Worm (Caenorhabditis elegans) whole organism, young adult: Measurements from ENCODE around the gene srg-61.

ENCODE experiments used
- B0019.2 ChIP-seq: fragments of 200-800 bp; sonication (Bioruptor generic); conservative IDR thresholded peaks from 2 replicates; pipeline ENCODE4 v1.3.6; 2022; ENCODE audit warnings: missing genetic modification reagents, missing genetic modification characterization, missing compliant biosample characterization
- B0035.1 ChIP-seq: sonication (generic microtip); optimal IDR thresholded peaks from 2 replicates; lab custom pipeline; 2016; ENCODE audit warnings: missing genetic modification characterization, mild to moderate bottlenecking, missing compliant biosample characterization, missing genotype, missing genetic modification reagents
- C17E4.6 ChIP-seq: fragments of 200-800 bp; sonication (Bioruptor generic); IDR thresholded peaks from 2 replicates; pipeline ENCODE4 v1.3.6; 2022; ENCODE audit warnings: missing genetic modification reagents, missing genetic modification characterization, missing compliant biosample characterization
- F23B12.7 ChIP-seq: sonication (generic microtip); optimal IDR thresholded peaks from 2 replicates; lab custom pipeline; 2017; ENCODE audit warnings: missing genetic modification characterization, mild to moderate bottlenecking, missing compliant biosample characterization, antibody characterized with exemption, moderate library complexity; ENCODE audit not compliant: insufficient read depth
- F55B11.4 ChIP-seq: sonication (generic microtip); optimal IDR thresholded peaks from 2 replicates; lab custom pipeline; 2016; ENCODE audit warnings: missing compliant biosample characterization, missing genetic modification characterization, borderline replicate concordance; ENCODE audit not compliant: insufficient read depth
- ama-1 ChIP-seq, 3 experiments: fragments of 150-350 bp in 1 of 3; sonication (generic microtip) in 2 of 3; optimal IDR thresholded peaks; 2 replicates each; lab custom pipeline; 2014 to 2018; ENCODE audit warnings: missing biosample characterization in 2 of 3, missing genetic modification characterization in 2 of 3, missing genetic modification reagents in 2 of 3
- atf-7 ChIP-seq: sonication (generic microtip); optimal IDR thresholded peaks from 2 replicates; lab custom pipeline; 2017; ENCODE audit warnings: mild to moderate bottlenecking, missing genetic modification characterization, missing compliant biosample characterization
- attf-3 ChIP-seq: fragments of 200-800 bp; sonication (Bioruptor generic); conservative IDR thresholded peaks from 2 replicates; pipeline ENCODE4 v1.3.6; 2022; ENCODE audit warnings: missing genetic modification reagents, missing genetic modification characterization, missing compliant biosample characterization
- attf-5 ChIP-seq: fragments of 200-800 bp; sonication (Bioruptor generic); optimal IDR thresholded peaks from 2 replicates; lab custom pipeline; 2018; ENCODE audit warnings: mild to moderate bottlenecking, missing genetic modification characterization, missing compliant biosample characterization
- cebp-1 ChIP-seq, 2 experiments: fragments of 200-800 bp in 1 of 2; sonication (Bioruptor generic) in 1 of 2; sonication (generic microtip) in 1 of 2; IDR thresholded peaks in 1 of 2; optimal IDR thresholded peaks in 1 of 2; 2 replicates each; pipeline versions ENCODE4 v1.3.6 to Lab custom; 2017 to 2022; ENCODE audit warnings: missing compliant biosample characterization in 2 of 2, missing genetic modification characterization in 2 of 2, mild to moderate bottlenecking in 1 of 2, missing genetic modification reagents in 1 of 2, moderate library complexity in 1 of 2
- ceh-27 ChIP-seq: fragments of 200-800 bp; sonication (Bioruptor generic); optimal IDR thresholded peaks from 2 replicates; lab custom pipeline; 2018; ENCODE audit warnings: mild to moderate bottlenecking, missing genetic modification characterization, moderate library complexity, missing compliant biosample characterization
- ceh-58 ChIP-seq: fragments of 200-800 bp; sonication (Bioruptor generic); IDR thresholded peaks from 2 replicates; pipeline ENCODE4 v1.3.6; 2022; ENCODE audit warnings: missing genetic modification characterization, missing compliant biosample characterization
- die-1 ChIP-seq: sonication (generic microtip); optimal IDR thresholded peaks from 2 replicates; lab custom pipeline; 2016; ENCODE audit warnings: missing genotype, mild to moderate bottlenecking, missing genetic modification characterization, missing compliant biosample characterization
- efl-1 ChIP-seq: fragments of 150-350 bp; optimal IDR thresholded peaks from 2 replicates; lab custom pipeline; 2014; ENCODE audit warnings: missing biosample characterization, missing genetic modification reagents, missing genetic modification characterization
- egrh-3 ChIP-seq: fragments of 200-800 bp; sonication (Bioruptor generic); IDR thresholded peaks from 2 replicates; pipeline ENCODE4 v1.3.6; 2022; ENCODE audit warnings: missing genetic modification reagents, missing genetic modification characterization, missing compliant biosample characterization
- gei-17 ChIP-seq: fragments of 200-800 bp; sonication (Bioruptor generic); optimal IDR thresholded peaks from 2 replicates; lab custom pipeline; 2018; ENCODE audit warnings: mild to moderate bottlenecking, missing genetic modification characterization, missing compliant biosample characterization
- him-1 ChIP-seq: sonication (generic microtip); optimal IDR thresholded peaks from 2 replicates; lab custom pipeline; 2016; ENCODE audit warnings: missing genotype, missing genetic modification reagents, missing genetic modification characterization, missing compliant biosample characterization
- hsf-1 ChIP-seq: fragments of 200-800 bp; sonication (Bioruptor generic); IDR thresholded peaks from 2 replicates; pipeline ENCODE4 v1.3.6; 2022; ENCODE audit warnings: missing genetic modification reagents, missing genetic modification characterization, missing compliant biosample characterization
- lin-26 ChIP-seq: fragments of 200-800 bp; sonication (Bioruptor generic); IDR thresholded peaks from 2 replicates; pipeline ENCODE4 v1.3.6; 2022; ENCODE audit warnings: missing genetic modification reagents, missing genetic modification characterization, missing compliant biosample characterization
- lin-54 ChIP-seq: fragments of 200-800 bp; sonication (Bioruptor generic); optimal IDR thresholded peaks from 2 replicates; lab custom pipeline; 2018; ENCODE audit warnings: mild to moderate bottlenecking, missing genetic modification characterization, missing compliant biosample characterization
- lsl-1 ChIP-seq: fragments of 200-800 bp; sonication (Bioruptor generic); optimal IDR thresholded peaks from 2 replicates; lab custom pipeline; 2018; ENCODE audit warnings: mild to moderate bottlenecking, missing genetic modification characterization, moderate library complexity, missing compliant biosample characterization
- madf-6 ChIP-seq: fragments of 200-800 bp; sonication (Bioruptor generic); IDR thresholded peaks from 2 replicates; pipeline ENCODE4 v1.3.6; 2022; ENCODE audit warnings: missing genetic modification reagents, missing genetic modification characterization, missing compliant biosample characterization
- madf-8 ChIP-seq: fragments of 200-800 bp; sonication (Bioruptor generic); conservative IDR thresholded peaks from 2 replicates; pipeline ENCODE4 v1.3.6; 2022; ENCODE audit warnings: missing genetic modification reagents, missing genetic modification characterization, missing compliant biosample characterization
- mcd-1 ChIP-seq: fragments of 200-800 bp; sonication (Bioruptor generic); IDR thresholded peaks from 2 replicates; pipeline ENCODE4 v1.3.6; 2022; ENCODE audit warnings: missing genetic modification reagents, missing genetic modification characterization, missing compliant biosample characterization
- mxl-1 ChIP-seq: sonication (generic microtip); optimal IDR thresholded peaks from 2 replicates; lab custom pipeline; 2016; ENCODE audit warnings: missing genetic modification characterization, missing compliant biosample characterization
- nfya-2 ChIP-seq: fragments of 200-800 bp; sonication (Bioruptor generic); IDR thresholded peaks from 2 replicates; pipeline ENCODE4 v1.3.6; 2022; ENCODE audit warnings: missing genetic modification reagents, missing genetic modification characterization, missing compliant biosample characterization
- nfyb-1 ChIP-seq: fragments of 200-800 bp; sonication (Bioruptor generic); IDR thresholded peaks from 2 replicates; pipeline ENCODE4 v1.3.6; 2022; ENCODE audit warnings: missing genetic modification reagents, missing genetic modification characterization, missing compliant biosample characterization
- nhr-179 ChIP-seq: sonication (generic microtip); optimal IDR thresholded peaks from 2 replicates; lab custom pipeline; 2016; ENCODE audit warnings: mild to moderate bottlenecking, missing genetic modification characterization, missing compliant biosample characterization
- nhr-80 ChIP-seq: sonication (generic microtip); optimal IDR thresholded peaks from 2 replicates; lab custom pipeline; 2016; ENCODE audit warnings: missing genetic modification characterization, missing compliant biosample characterization
- pbrm-1 ChIP-seq: fragments of 200-800 bp; sonication (Bioruptor generic); IDR thresholded peaks from 2 replicates; pipeline ENCODE4 v1.3.6; 2022; ENCODE audit warnings: missing genetic modification reagents, missing genetic modification characterization, missing compliant biosample characterization
- rcor-1 ChIP-seq: fragments of 200-800 bp; sonication (Bioruptor generic); IDR thresholded peaks from 2 replicates; pipeline ENCODE4 v1.3.6; 2022; ENCODE audit warnings: missing genetic modification reagents, missing genetic modification characterization, missing compliant biosample characterization
- sea-2 ChIP-seq: fragments of 200-800 bp; sonication (Bioruptor generic); IDR thresholded peaks from 2 replicates; pipeline ENCODE4 v1.3.6; 2022; ENCODE audit warnings: missing genetic modification characterization, missing compliant biosample characterization
- snpc-3.4 ChIP-seq: sonication (generic microtip); optimal IDR thresholded peaks from 2 replicates; lab custom pipeline; 2017; ENCODE audit warnings: missing genetic modification characterization, mild to moderate bottlenecking, missing compliant biosample characterization, antibody characterized with exemption, moderate library complexity, missing genotype, missing genetic modification reagents
- snpc-4 ChIP-seq, 5 experiments: fragments of 150-350 bp in 1 of 5; sonication (generic microtip) in 4 of 5; optimal IDR thresholded peaks; 2 replicates each; lab custom pipeline; 2014 to 2018; ENCODE audit warnings: missing genetic modification characterization in 5 of 5, missing biosample characterization in 3 of 5, antibody characterized with exemption in 2 of 5, mild to moderate bottlenecking in 2 of 5, missing compliant biosample characterization in 2 of 5, missing genotype in 2 of 5, moderate library complexity in 2 of 5, missing genetic modification reagents in 1 of 5
- tbp1 ChIP-seq: fragments of 200-800 bp; sonication (Bioruptor generic); optimal IDR thresholded peaks from 2 replicates; lab custom pipeline; 2018; ENCODE audit warnings: mild to moderate bottlenecking, missing genetic modification characterization, missing compliant biosample characterization
- tlf-1 ChIP-seq: fragments of 200-800 bp; sonication (Bioruptor generic); optimal IDR thresholded peaks from 2 replicates; lab custom pipeline; 2018; ENCODE audit warnings: mild to moderate bottlenecking, missing genetic modification characterization, missing compliant biosample characterization
- xnd-1 ChIP-seq: sonication (generic microtip); optimal IDR thresholded peaks from 2 replicates; lab custom pipeline; 2016; ENCODE audit warnings: missing genotype, missing genetic modification reagents, missing genetic modification characterization, missing compliant biosample characterization
- zfh-2 ChIP-seq: fragments of 200-800 bp; sonication (Bioruptor generic); conservative IDR thresholded peaks from 2 replicates; pipeline ENCODE4 v1.3.6; 2022; ENCODE audit warnings: missing genetic modification reagents, missing genetic modification characterization, missing compliant biosample characterization
- ztf-18 ChIP-seq: sonication (generic microtip); optimal IDR thresholded peaks from 2 replicates; lab custom pipeline; 2016; ENCODE audit warnings: missing genotype, mild to moderate bottlenecking, missing genetic modification characterization, missing compliant biosample characterization
- ztf-22 ChIP-seq: fragments of 200-800 bp; sonication (Bioruptor generic); optimal IDR thresholded peaks from 2 replicates; lab custom pipeline; 2018; ENCODE audit warnings: mild to moderate bottlenecking, missing genetic modification characterization, moderate library complexity, missing compliant biosample characterization
- ztf-28 ChIP-seq: fragments of 200-800 bp; sonication (Bioruptor generic); IDR thresholded peaks from 2 replicates; pipeline ENCODE4 v1.3.6; 2022; ENCODE audit warnings: missing genetic modification reagents, missing genetic modification characterization, missing compliant biosample characterization
- ztf-6 ChIP-seq: fragments of 200-800 bp; sonication (Bioruptor generic); IDR thresholded peaks from 2 replicates; pipeline ENCODE4 v1.3.6; 2022; ENCODE audit warnings: missing genetic modification reagents, missing genetic modification characterization, missing compliant biosample characterization

srg-61 gene

DNA sequence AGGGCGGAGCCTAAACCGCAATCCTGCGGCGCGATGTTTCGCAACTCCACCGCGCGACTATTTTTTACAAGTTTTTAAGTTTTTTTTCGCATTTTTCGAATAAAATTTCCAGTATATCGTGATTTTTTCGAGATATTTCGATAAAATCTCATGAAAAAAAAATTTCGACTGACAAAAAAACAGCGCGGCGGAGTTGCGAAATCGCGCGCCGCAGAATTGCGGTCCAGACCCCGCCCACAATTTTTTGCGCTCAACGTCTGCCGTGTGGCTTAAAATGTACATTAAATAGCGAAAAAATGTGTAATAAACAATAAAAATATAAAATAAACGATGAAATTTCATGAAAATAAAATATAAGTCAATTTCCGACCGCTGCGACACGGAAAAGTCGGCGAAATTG is 42.4 kb downstream of the srg-61 start (continued):
- TF ChIP-seq ceh-27 (GFP tag; lab: Kevin White, UChicago) (no peak), lsl-1 (GFP tag; lab: Kevin White, UChicago) (peak; percentile 1), tbp1 (GFP tag; lab: Kevin White, UChicago) (no peak), him-1 (no peak), hsf-1 (GFP tag; lab: Robert Waterston, UW) (no peak), F55B11.4 (no peak), cebp-1 (GFP tag; IDR thresholded peaks at IDR 0.05; lab: Robert Waterston, UW) (peak; percentile 63; the same call in 1 of the 2 replicates), cebp-1 (tag; optimal IDR thresholded peaks at IDR 0.05; lab: Kevin White, UChicago) (peak; percentile 94), ztf-22 (GFP tag; lab: Kevin White, UChicago) (no peak), nfyb-1 (GFP tag; lab: Robert Waterston, UW) (no peak), ama-1 (optimal IDR thresholded peaks at IDR 0.05; lab: Kevin White, UChicago) (no peak), ama-1 (GFP tag; optimal IDR thresholded peaks at IDR 0.05; lab: Kevin White, UChicago) (no peak), xnd-1 (no peak), die-1 (tag; lab: Kevin White, UChicago) (no peak), madf-8 (GFP tag; lab: Robert Waterston, UW) (no peak), F23B12.7 (tag; lab: Kevin White, UChicago) (peak; percentile 31), nfya-2 (GFP tag; lab: Robert Waterston, UW) (no peak), madf-6 (GFP tag; lab: Robert Waterston, UW) (0 out of 2 replicates have a peak, but pooled peaks have one; percentile 16), snpc-4 (GFP tag; optimal IDR thresholded peaks at IDR 0.05; lab: Kevin White, UChicago) (peak; percentile 14), snpc-4 (tag; optimal IDR thresholded peaks at IDR 0.05; lab: Kevin White, UChicago) (no peak), gei-17 (no peak), zfh-2 (GFP tag; lab: Robert Waterston, UW) (no peak), mcd-1 (GFP tag; lab: Robert Waterston, UW) (peak; percentile 46; the same call in 1 of the 2 replicates), snpc-3.4 (no peak), pbrm-1 (GFP tag; lab: Robert Waterston, UW) (no peak)

DNA sequence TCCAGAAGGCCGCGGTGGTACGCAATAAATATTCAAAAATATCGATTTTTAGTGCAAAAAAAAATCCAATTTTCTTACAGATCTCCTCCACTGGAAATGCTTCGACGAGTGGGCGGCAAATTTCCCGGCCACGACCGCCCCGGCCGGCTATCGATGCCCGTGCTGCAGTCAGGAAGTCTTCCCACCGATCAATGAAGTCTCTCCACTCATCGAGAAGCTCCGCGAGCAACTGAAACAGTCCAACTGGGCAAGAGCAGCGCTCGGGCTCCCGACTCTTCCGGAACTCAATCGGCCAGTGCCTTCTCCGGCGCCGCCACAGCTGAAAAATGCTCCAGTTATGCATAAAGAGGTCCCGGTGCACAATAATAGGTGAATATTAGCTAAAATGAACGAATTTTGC is 44.2 kb downstream of the srg-61 start, which contains the start of gene Y45G12B.3:
Gene Y45G12B.3 (minus strand): TSS at position 320 of the 400 bp plus-strand sequence.
- TF ChIP-seq egrh-3 (GFP tag; lab: Robert Waterston, UW): peak; percentile 41; the same call in 1 of the 2 replicates
- TF ChIP-seq B0035.1 (tag; lab: Kevin White, UChicago): no peak
- TF ChIP-seq zfh-2 (GFP tag; lab: Robert Waterston, UW): peak; percentile 79

DNA sequence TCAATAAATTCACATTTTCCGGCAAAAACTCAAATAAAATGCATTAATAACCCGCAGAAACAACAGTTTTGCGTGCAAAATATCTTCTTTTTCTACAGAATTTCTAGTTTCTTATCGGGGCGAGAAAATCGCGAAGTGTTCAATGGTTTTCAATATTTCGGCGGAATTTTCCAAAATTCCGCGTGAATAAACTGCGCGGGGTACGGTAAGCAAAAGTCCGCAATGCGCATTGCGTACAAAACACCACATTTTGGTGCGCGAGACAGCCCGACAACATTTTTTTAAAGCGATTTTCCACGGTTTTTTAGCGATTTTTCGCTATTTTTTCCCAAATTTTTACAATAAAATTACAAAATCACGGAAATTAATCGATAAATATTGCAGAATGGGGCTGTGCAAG is 45.7 kb downstream of the srg-61 start, which contains the start of gene Y45G12B.2:
Gene Y45G12B.2 (plus strand): TSS at position 383 of the 400 bp plus-strand sequence.
- TF ChIP-seq B0019.2 (no peak), sea-2 (GFP tag; lab: Robert Waterston, UW) (no peak), mxl-1 (tag; lab: Kevin White, UChicago) (no peak), rcor-1 (no peak), nhr-80 (tag; lab: Kevin White, UChicago) (peak; percentile 36), ama-1 (optimal IDR thresholded peaks at IDR 0.05; lab: Kevin White, UChicago) (no peak), ama-1 (GFP tag; optimal IDR thresholded peaks at IDR 0.05; lab: Kevin White, UChicago) (no peak), ztf-28 (GFP tag; lab: Robert Waterston, UW) (no peak), attf-3 (0 out of 2 replicates have a peak, but pooled peaks have one; percentile 27), ceh-58 (GFP tag; lab: Robert Waterston, UW) (no peak), ztf-18 (tag; lab: Kevin White, UChicago) (peak; percentile 5), atf-7 (tag; lab: Kevin White, UChicago) (no peak), lin-54 (peak; percentile 73), tlf-1 (GFP tag; lab: Kevin White, UChicago) (no peak), cebp-1 (GFP tag; IDR thresholded peaks at IDR 0.05; lab: Robert Waterston, UW) (no peak), cebp-1 (tag; optimal IDR thresholded peaks at IDR 0.05; lab: Kevin White, UChicago) (peak; percentile 56), snpc-3.4 (no peak), snpc-4 (GFP tag; optimal IDR thresholded peaks at IDR 0.05; lab: Kevin White, UChicago) (no peak), snpc-4 (tag; optimal IDR thresholded peaks at IDR 0.05; lab: Kevin White, UChicago) (peak in 2 of 4 experiments; percentile 58 to 69), mcd-1 (GFP tag; lab: Robert Waterston, UW) (peak; percentile 75), efl-1 (GFP tag; lab: Kevin White, UChicago) (peak; percentile 53), ztf-6 (GFP tag; lab: Robert Waterston, UW) (no peak), attf-5 (GFP tag; lab: Kevin White, UChicago) (peak; percentile 30), lin-26 (no peak), ztf-22 (GFP tag; lab: Kevin White, UChicago) (no peak), tbp1 (GFP tag; lab: Kevin White, UChicago) (peak; percentile 41), nhr-179 (tag; lab: Kevin White, UChicago) (no peak), ceh-27 (GFP tag; lab: Kevin White, UChicago) (peak; percentile 3), C17E4.6 (GFP tag; lab: Robert Waterston, UW) (peak; percentile 59; the same call in 1 of the 2 replicates)
